Worm (Caenorhabditis elegans): ENCODE results near the gene his-72.
A peak's percentile ranks its signal among the peaks of the same experiment; 100 is the strongest.

his-72 gene

DNA sequence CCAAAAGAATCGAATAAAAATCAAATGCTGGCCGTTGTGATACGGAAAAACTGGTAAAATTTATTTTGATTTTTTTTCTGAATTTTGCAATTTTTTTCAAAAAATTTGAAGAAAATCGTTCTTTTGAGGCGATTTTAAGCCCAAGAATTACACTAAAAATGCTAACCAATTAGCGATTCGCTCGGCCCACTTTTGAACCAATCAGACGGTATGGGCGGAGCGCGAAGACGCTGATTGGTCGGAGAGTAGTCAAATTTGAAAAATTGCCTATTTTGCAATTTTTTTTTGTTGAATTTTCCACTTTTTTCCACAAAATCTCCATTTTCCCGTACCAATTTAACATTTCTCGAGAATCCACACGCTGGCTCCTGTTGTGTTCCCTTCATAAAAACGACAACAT lies 4.5 kb upstream of the his-72 start:
- TF ChIP-seq xbp-1 (tag; optimal IDR thresholded peaks at IDR 0.05) (no peak), ces-1 (GFP tag; optimal IDR thresholded peaks at IDR 0.05) (no peak), C04F5.9 (tag; optimal IDR thresholded peaks at IDR 0.05) (no peak)

DNA sequence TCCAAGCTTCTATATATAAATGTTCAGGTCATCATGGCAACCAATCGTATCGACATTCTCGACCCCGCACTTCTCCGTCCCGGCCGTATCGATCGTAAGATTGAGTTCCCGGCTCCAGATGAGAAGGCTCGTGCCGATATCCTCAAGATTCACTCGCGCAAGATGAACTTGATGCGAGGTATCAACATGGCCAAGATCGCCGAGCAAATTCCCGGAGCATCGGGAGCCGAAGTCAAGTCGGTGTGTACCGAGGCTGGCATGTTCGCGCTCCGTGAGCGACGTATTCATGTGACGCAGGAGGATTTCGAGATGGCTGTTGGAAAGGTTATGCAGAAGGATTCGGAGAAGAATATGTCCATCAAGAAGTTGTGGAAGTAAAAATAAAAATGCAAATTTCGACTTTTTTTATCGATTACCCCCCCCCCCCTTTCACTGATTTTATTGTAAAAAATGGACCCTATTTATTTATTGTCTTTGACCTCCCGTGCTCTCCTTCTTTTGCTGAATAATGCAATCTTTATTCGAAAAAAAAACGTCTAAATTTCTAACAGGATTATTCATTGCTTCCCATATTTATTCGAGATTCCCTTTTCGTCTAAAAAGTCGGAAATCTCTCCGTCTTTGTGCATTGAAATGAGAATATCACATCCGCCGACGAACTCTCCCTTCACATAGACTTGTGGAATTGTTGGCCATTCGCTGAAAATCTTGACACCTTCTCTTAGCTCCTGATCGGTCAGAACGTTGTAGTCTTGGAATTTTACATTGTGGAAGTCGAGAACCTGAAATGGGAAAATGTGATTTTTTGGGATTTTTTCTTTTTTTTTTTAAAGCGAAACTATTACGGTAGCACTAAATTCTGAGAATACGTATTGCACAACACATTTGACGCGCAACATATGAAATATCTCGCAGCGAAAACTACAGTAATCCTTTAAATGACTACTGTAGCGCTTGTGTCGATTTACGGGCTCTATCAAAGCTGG lies 3.5 kb upstream of the his-72 start:
- no peak for TF ChIP-seq unc-130 (tag; optimal IDR thresholded peaks at IDR 0.05)
- TF ChIP-seq hlh-17 (GFP tag; optimal IDR thresholded peaks at IDR 0.05; ENCODE audit: borderline replicate concordance) = no peak
- no peak for TF ChIP-seq vab-15 (tag; optimal IDR thresholded peaks at IDR 0.05)
- TF ChIP-seq efl-1 (optimal IDR thresholded peaks at IDR 0.05) = no peak
- peak in 1 of 2 experiments; percentile 21 for TF ChIP-seq efl-1 (GFP tag; optimal IDR thresholded peaks at IDR 0.05 in 1 of 2)

DNA sequence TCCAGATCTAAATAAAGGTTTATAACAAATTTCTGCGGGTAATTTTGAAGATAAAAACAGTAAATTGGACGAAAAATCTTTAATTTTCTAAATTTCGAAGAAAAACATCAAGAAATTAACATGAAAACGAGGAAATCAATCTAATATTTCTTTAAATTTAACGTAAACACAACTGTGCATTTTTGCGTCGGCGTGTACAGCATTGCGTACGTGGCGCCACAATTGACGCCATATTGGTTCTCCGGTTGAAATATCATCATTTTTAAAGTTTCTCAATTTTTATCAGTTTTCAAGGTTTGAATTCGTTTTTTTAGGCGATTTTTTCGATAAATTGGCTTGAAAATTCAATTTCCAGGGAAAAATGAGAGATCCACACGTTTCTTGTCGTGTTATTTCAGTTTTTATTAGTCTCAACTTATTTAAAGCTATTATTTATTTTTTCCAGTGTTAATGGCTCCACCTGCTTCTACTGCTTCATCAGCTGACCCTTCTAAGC lies 1.2 kb upstream of the his-72 start, which contains the start of gene rpt-6:
rpt-6 (plus strand) TSS at position 446 of the 496 bp plus-strand sequence.
- TF ChIP-seq sox-4 (tag; optimal IDR thresholded peaks at IDR 0.05) (no peak), hlh-4 (tag; optimal IDR thresholded peaks at IDR 0.05) (no peak), mep-1 (tag; optimal IDR thresholded peaks at IDR 0.05) (no peak), snu-23 (GFP tag; optimal IDR thresholded peaks at IDR 0.05) (peak; percentile 78), nhr-237 (tag; optimal IDR thresholded peaks at IDR 0.05) (no peak), hlh-17 (GFP tag; optimal IDR thresholded peaks at IDR 0.05; ENCODE audit: borderline replicate concordance) (no peak), zag-1 (tag; optimal IDR thresholded peaks at IDR 0.05) (no peak), ama-1 (optimal IDR thresholded peaks at IDR 0.05) (no peak), nhr-76 (tag; optimal IDR thresholded peaks at IDR 0.05) (no peak), snpc-4 (tag; optimal IDR thresholded peaks at IDR 0.05) (peak; percentile 33), efl-3 (GFP tag; optimal IDR thresholded peaks at IDR 0.05) (no peak), fos-1 (tag; optimal IDR thresholded peaks at IDR 0.05) (no peak), tlp-1 (tag; optimal IDR thresholded peaks at IDR 0.05) (no peak), C34B4.2 (tag; optimal IDR thresholded peaks at IDR 0.05) (no peak), elt-3 (tag; optimal IDR thresholded peaks at IDR 0.05) (peak in 1 of 6 experiments; percentile 41), aha-1 (tag; optimal IDR thresholded peaks at IDR 0.05) (peak; percentile 29), unc-86 (tag; optimal IDR thresholded peaks at IDR 0.05) (no peak), F16B12.6 (tag; optimal IDR thresholded peaks at IDR 0.05) (peak; percentile 98), tbx-2 (tag; optimal IDR thresholded peaks at IDR 0.05) (peak; percentile 60), fkh-10 (GFP tag; optimal IDR thresholded peaks at IDR 0.05) (no peak), fkh-8 (tag; optimal IDR thresholded peaks at IDR 0.05) (no peak), ceh-63 (GFP tag; optimal IDR thresholded peaks at IDR 0.05) (no peak), unc-98 (GFP tag; IDR thresholded peaks at IDR 0.05) (no peak), ceh-88 (GFP tag; IDR thresholded peaks at IDR 0.05) (no peak), dsc-1 (tag; optimal IDR thresholded peaks at IDR 0.05) (peak; percentile 48), nhr-12 (tag; optimal IDR thresholded peaks at IDR 0.05) (no peak), ceh-90 (tag; optimal IDR thresholded peaks at IDR 0.05) (peak; percentile 54), lin-14 (GFP tag; optimal IDR thresholded peaks at IDR 0.05) (no peak), pag-3 (tag; optimal IDR thresholded peaks at IDR 0.05; ENCODE audit: borderline replicate concordance, insufficient read depth) (no peak), alr-1 (tag; optimal IDR thresholded peaks at IDR 0.05; ENCODE audit: borderline replicate concordance) (no peak), ceh-82 (tag; optimal IDR thresholded peaks at IDR 0.05) (peak; percentile 47 to 74 (median 67)), ztf-11 (tag; optimal IDR thresholded peaks at IDR 0.05) (peak in 1 of 2 experiments; percentile 23), hpl-2 (GFP tag; optimal IDR thresholded peaks at IDR 0.05) (peak; percentile 19), aly-2 (tag; optimal IDR thresholded peaks at IDR 0.05) (no peak), swsn-7 (tag; optimal IDR thresholded peaks at IDR 0.05) (peak; percentile 65), lin-39 (tag; optimal IDR thresholded peaks at IDR 0.05) (no peak), mab-9 (GFP tag; IDR thresholded peaks at IDR 0.05) (peak; percentile 38; the same call in 1 of the 2 replicates), nhr-90 (tag; optimal IDR thresholded peaks at IDR 0.05; ENCODE audit: poor library complexity) (peak; percentile 47), jun-1 (tag; optimal IDR thresholded peaks at IDR 0.05) (peak; percentile 46), blmp-1 (tag; optimal IDR thresholded peaks at IDR 0.05) (no peak), lin-35 (GFP tag; optimal IDR thresholded peaks at IDR 0.05) (peak; percentile 71 to 76)

Data from whole organism, L1 larva.